Worm (Caenorhabditis elegans) whole organism, late embryonic: ENCODE results near the gene mks-3.

Source experiments
- C08G9.2 ChIP-seq: sonication (generic microtip); optimal IDR thresholded peaks from 2 replicates; lab custom pipeline; 2016; ENCODE audit warnings: mild to moderate bottlenecking, missing genetic modification characterization, moderate library complexity, missing compliant biosample characterization
- ama-1 ChIP-seq: fragments of 150-350 bp; optimal IDR thresholded peaks from 2 replicates; lab custom pipeline; 2014
- ceh-18 ChIP-seq: sonication (generic microtip); optimal IDR thresholded peaks from 2 replicates; lab custom pipeline; 2016; ENCODE audit warnings: missing genetic modification characterization, missing compliant biosample characterization
- ceh-22 ChIP-seq: sonication (generic microtip); optimal IDR thresholded peaks from 2 replicates; lab custom pipeline; 2017; ENCODE audit warnings: missing biosample characterization, missing genetic modification characterization
- nfya-1 ChIP-seq: sonication (generic microtip); optimal IDR thresholded peaks from 2 replicates; lab custom pipeline; 2017; ENCODE audit warnings: missing genetic modification characterization, mild to moderate bottlenecking, missing compliant biosample characterization, antibody characterized with exemption, moderate library complexity
- nhr-232 ChIP-seq: sonication (generic microtip); optimal IDR thresholded peaks from 2 replicates; lab custom pipeline; 2016; ENCODE audit warnings: missing genetic modification characterization, missing compliant biosample characterization
- pha-2 ChIP-seq: sonication (generic microtip); optimal IDR thresholded peaks from 2 replicates; lab custom pipeline; 2017; ENCODE audit warnings: mild to moderate bottlenecking, missing genetic modification characterization, missing compliant biosample characterization
- rnt-1 ChIP-seq: sonication (generic microtip); optimal IDR thresholded peaks from 2 replicates; lab custom pipeline; 2016; ENCODE audit warnings: missing genetic modification characterization, missing compliant biosample characterization

DNA sequence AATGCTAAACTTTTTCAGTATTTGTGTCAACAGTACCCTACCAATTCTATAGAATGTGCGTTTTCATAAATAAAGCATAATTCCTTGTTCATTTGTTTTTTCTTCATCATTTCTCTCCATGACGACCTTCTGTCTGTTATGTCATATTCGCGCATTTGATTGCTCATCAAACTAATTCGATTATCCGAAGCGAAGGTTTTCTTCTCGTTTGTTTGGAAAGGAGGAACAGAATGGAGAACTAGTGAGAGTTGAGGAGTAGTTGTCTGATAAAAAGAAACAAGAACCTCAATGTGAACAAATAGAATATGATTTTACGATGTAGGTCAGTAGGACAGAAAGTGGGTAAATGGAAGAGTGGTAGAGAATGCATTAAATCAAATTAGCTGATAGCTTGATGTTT lies 20.8 kb downstream of the mks-3 start:
- TF ChIP-seq nhr-232 (tag; lab: Kevin White, UChicago) (no peak), pha-2 (tag; lab: Kevin White, UChicago) (no peak), rnt-1 (tag; lab: Kevin White, UChicago) (no peak), ama-1 (lab: Kevin White, UChicago) (no peak), C08G9.2 (tag; lab: Kevin White, UChicago) (no peak), ceh-22 (tag; lab: Kevin White, UChicago) (no peak), ceh-18 (no peak), nfya-1 (tag; lab: Kevin White, UChicago) (no peak)
